Worm (Caenorhabditis elegans) whole organism, early embryonic: ENCODE data around the gene Y105C5A.1269.
A peak's percentile ranks its signal among the peaks of the same experiment; 100 is the strongest.

Experiments used
- B0310.2 ChIP-seq: sonication (generic microtip); optimal IDR thresholded peaks from 2 replicates; lab custom pipeline; 2016; ENCODE audit warnings: mild to moderate bottlenecking, missing genetic modification characterization, missing compliant biosample characterization
- F13C5.2 ChIP-seq: sonication (generic microtip); optimal IDR thresholded peaks from 2 replicates; lab custom pipeline; 2017; ENCODE audit warnings: mild to moderate bottlenecking, missing genetic modification characterization, inconsistent platforms, missing compliant biosample characterization
- aly-1 ChIP-seq: sonication (generic microtip); optimal IDR thresholded peaks from 2 replicates; lab custom pipeline; 2016; ENCODE audit warnings: missing genetic modification characterization, missing compliant biosample characterization
- ama-1 ChIP-seq: fragments of 150-350 bp; optimal IDR thresholded peaks from 2 replicates; lab custom pipeline; 2014
- ceh-13 ChIP-seq: fragments of 200-800 bp; sonication (Bioruptor generic); optimal IDR thresholded peaks from 2 replicates; lab custom pipeline; 2018; ENCODE audit warnings: mild to moderate bottlenecking, missing genetic modification characterization, missing compliant biosample characterization
- ceh-36 ChIP-seq: sonication (generic microtip); optimal IDR thresholded peaks from 2 replicates; lab custom pipeline; 2016; ENCODE audit warnings: missing genetic modification characterization, inconsistent platforms, missing compliant biosample characterization
- ets-7 ChIP-seq: sonication (generic microtip); optimal IDR thresholded peaks from 2 replicates; lab custom pipeline; 2016; ENCODE audit warnings: missing genotype, missing genetic modification characterization, missing compliant biosample characterization
- flt-1 ChIP-seq: fragments of 200-800 bp; sonication (Bioruptor generic); IDR thresholded peaks from 2 replicates; pipeline ENCODE4 v1.3.6; 2022; ENCODE audit warnings: missing genetic modification characterization, missing compliant biosample characterization
- hmbx-1 ChIP-seq: sonication (generic microtip); optimal IDR thresholded peaks from 2 replicates; lab custom pipeline; 2016; ENCODE audit warnings: mild to moderate bottlenecking, missing genetic modification characterization, missing compliant biosample characterization
- hmg-4 ChIP-seq: fragments of 200-800 bp; sonication (Bioruptor generic); optimal IDR thresholded peaks from 2 replicates; lab custom pipeline; 2018; ENCODE audit warnings: mild to moderate bottlenecking, missing genetic modification characterization, missing compliant biosample characterization
- hnd-1 ChIP-seq: sonication (generic microtip); optimal IDR thresholded peaks from 2 replicates; lab custom pipeline; 2016; ENCODE audit warnings: missing genetic modification characterization, missing compliant biosample characterization
- pes-1 ChIP-seq: fragments of 200-800 bp; sonication (Bioruptor generic); IDR thresholded peaks from 2 replicates; pipeline ENCODE4 v1.3.6; 2022; ENCODE audit warnings: missing genetic modification reagents, missing genetic modification characterization, missing compliant biosample characterization
- scrt-1 ChIP-seq: fragments of 200-800 bp; sonication (Bioruptor generic); IDR thresholded peaks from 2 replicates; pipeline ENCODE4 v1.3.6; 2022; ENCODE audit warnings: missing genetic modification characterization, missing compliant biosample characterization
- sea-1 ChIP-seq: fragments of 200-800 bp; sonication (Bioruptor generic); conservative IDR thresholded peaks from 2 replicates; pipeline ENCODE4 v1.3.6; 2022; ENCODE audit warnings: missing genetic modification characterization, missing compliant biosample characterization
- tbx-11 ChIP-seq: fragments of 200-800 bp; sonication (Bioruptor generic); IDR thresholded peaks from 2 replicates; pipeline ENCODE4 v1.3.6; 2022; ENCODE audit warnings: missing genetic modification characterization, missing compliant biosample characterization
- tbx-37 ChIP-seq: fragments of 200-800 bp; sonication (Bioruptor generic); conservative IDR thresholded peaks from 2 replicates; pipeline ENCODE4 v1.3.6; 2022; ENCODE audit warnings: missing genetic modification reagents, missing genetic modification characterization, missing compliant biosample characterization
- tra-4 ChIP-seq: sonication (generic microtip); optimal IDR thresholded peaks from 2 replicates; lab custom pipeline; 2017; ENCODE audit warnings: missing genetic modification characterization, missing compliant biosample characterization

The Y105C5A.1269 gene

DNA sequence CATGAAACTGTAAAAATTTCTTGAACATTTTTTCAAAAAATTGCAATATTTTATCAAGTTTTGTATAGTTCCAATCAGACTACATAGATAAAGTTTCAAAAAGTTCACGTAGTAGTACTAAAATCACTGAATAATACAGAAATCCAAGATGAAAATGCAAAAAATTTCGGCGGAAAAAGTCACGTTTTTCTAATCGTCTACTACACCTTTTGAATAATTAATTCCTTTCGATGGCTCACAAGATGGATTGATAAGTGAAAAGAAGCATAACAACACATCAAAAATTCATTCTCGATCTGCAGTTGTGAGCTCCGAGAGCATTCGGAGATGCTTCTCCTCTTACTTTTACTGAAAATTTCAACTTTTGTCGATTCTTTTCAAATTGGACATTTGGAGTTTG, 25.4 kb downstream of the Y105C5A.1269 start, which contains the start of gene gcy-25:
Gene gcy-25 (plus strand): TSS at position 301 of the 400 bp plus-strand sequence.
- TF ChIP-seq scrt-1 (no peak), hmg-4 (GFP tag; lab: Kevin White, UChicago) (no peak), ceh-13 (GFP tag; lab: Kevin White, UChicago) (no peak), ama-1 (no peak), tra-4 (tag; lab: Kevin White, UChicago) (no peak), tbx-37 (no peak), ets-7 (tag; lab: Kevin White, UChicago) (no peak), hmbx-1 (no peak), pes-1 (GFP tag; lab: Robert Waterston, UW) (no peak), tbx-11 (GFP tag; lab: Robert Waterston, UW) (no peak), sea-1 (GFP tag; lab: Robert Waterston, UW) (no peak), aly-1 (tag; lab: Kevin White, UChicago) (no peak), B0310.2 (tag; lab: Kevin White, UChicago) (no peak), flt-1 (GFP tag; lab: Robert Waterston, UW) (no peak), F13C5.2 (tag; lab: Kevin White, UChicago) (no peak), ceh-36 (tag; lab: Kevin White, UChicago) (no peak), hnd-1 (tag; lab: Kevin White, UChicago) (no peak)

DNA sequence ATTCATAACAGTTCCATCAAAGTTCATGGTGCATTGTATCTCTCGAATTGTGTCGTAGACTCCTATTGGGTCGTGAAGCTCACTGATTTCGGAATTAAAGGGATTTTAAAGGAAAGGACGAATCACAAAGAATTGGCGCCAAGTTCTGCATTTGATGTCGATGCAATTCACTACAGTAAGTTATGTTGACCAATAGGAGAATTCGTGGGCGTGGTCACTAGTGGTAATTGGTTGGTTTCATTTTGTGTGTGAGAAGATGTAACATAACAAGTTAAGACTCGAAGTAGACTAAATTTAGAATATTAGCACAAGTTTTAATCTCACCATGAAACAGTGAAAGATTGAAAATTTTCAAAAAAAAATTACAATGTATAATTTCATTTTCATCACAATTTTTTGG, 31.1 kb downstream of the Y105C5A.1269 start:
- no peak for TF ChIP-seq B0310.2 (tag; lab: Kevin White, UChicago)
- TF ChIP-seq F13C5.2 (tag; lab: Kevin White, UChicago) = no peak
- no peak for TF ChIP-seq hmg-4 (GFP tag; lab: Kevin White, UChicago)
- no peak for TF ChIP-seq tbx-11 (GFP tag; lab: Robert Waterston, UW)
- no peak for TF ChIP-seq sea-1 (GFP tag; lab: Robert Waterston, UW)
- no peak for TF ChIP-seq aly-1 (tag; lab: Kevin White, UChicago)
- TF ChIP-seq tra-4 (tag; lab: Kevin White, UChicago) = no peak
- TF ChIP-seq hnd-1 (tag; lab: Kevin White, UChicago) = no peak
- no peak for TF ChIP-seq pes-1 (GFP tag; lab: Robert Waterston, UW)
- TF ChIP-seq flt-1 (GFP tag; lab: Robert Waterston, UW) = no peak
- TF ChIP-seq hmbx-1 = no peak
- no peak for TF ChIP-seq ets-7 (tag; lab: Kevin White, UChicago)
- TF ChIP-seq ceh-13 (GFP tag; lab: Kevin White, UChicago) = no peak
- TF ChIP-seq ama-1 = no peak
- no peak for TF ChIP-seq tbx-37
- TF ChIP-seq ceh-36 (tag; lab: Kevin White, UChicago) = no peak

DNA sequence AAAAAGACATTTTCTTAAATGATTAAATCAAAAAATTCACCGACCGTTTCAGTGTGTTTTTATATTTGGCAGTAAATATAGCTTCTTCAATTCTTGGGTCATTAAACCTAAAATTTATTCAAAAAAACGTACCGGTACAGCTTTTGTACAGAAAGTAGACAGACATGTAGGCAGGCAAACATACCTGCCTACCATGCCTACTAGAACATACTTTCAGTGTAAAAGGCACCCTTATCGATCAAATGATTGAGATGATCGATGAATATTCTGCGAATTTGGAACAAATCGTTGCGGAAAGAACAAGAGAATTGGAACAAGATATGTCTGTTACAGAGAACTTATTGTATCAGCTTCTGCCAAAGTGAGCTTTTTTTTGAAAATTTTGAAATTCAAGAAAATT, 32.9 kb downstream of the Y105C5A.1269 start:
- no peak for TF ChIP-seq flt-1 (GFP tag; lab: Robert Waterston, UW)
- TF ChIP-seq B0310.2 (tag; lab: Kevin White, UChicago) = no peak
- no peak for TF ChIP-seq ets-7 (tag; lab: Kevin White, UChicago)
- no peak for TF ChIP-seq tbx-11 (GFP tag; lab: Robert Waterston, UW)
- no peak for TF ChIP-seq ama-1
- no peak for TF ChIP-seq scrt-1
- TF ChIP-seq pes-1 (GFP tag; lab: Robert Waterston, UW) = no peak
- no peak for TF ChIP-seq F13C5.2 (tag; lab: Kevin White, UChicago)
- TF ChIP-seq hmg-4 (GFP tag; lab: Kevin White, UChicago) = no peak
- TF ChIP-seq hnd-1 (tag; lab: Kevin White, UChicago) = no peak
- no peak for TF ChIP-seq ceh-36 (tag; lab: Kevin White, UChicago)
- no peak for TF ChIP-seq tra-4 (tag; lab: Kevin White, UChicago)
- no peak for TF ChIP-seq ceh-13 (GFP tag; lab: Kevin White, UChicago)

DNA sequence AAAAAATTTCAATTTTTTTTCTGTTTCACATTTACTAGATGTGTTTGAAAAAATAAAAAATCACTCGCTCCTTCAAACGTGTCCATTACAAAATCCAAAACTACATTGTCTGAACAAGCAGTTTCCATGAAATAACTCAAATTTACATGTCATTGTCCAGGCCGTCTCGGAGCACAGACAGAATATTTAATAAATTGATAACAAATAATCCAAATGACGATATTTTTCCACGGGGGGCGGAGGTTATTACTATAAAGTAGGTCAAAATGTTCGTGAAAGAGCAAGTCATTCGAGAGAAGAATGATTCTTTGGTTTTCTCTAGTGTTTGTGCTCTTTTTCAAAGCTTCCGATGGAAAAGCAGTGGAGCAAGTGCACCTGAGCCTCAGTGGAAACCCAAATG, 36.7 kb downstream of the Y105C5A.1269 start, which contains the start of gene Y105C5B.3:
Gene Y105C5B.3 (plus strand): TSS at position 301 of the 400 bp plus-strand sequence.
- TF ChIP-seq hmbx-1 = no peak
- no peak for TF ChIP-seq pes-1 (GFP tag; lab: Robert Waterston, UW)
- TF ChIP-seq tbx-37 = no peak
- no peak for TF ChIP-seq flt-1 (GFP tag; lab: Robert Waterston, UW)
- no peak for TF ChIP-seq ets-7 (tag; lab: Kevin White, UChicago)
- no peak for TF ChIP-seq F13C5.2 (tag; lab: Kevin White, UChicago)
- TF ChIP-seq scrt-1 = no peak
- TF ChIP-seq ceh-13 (GFP tag; lab: Kevin White, UChicago) = no peak
- no peak for TF ChIP-seq tbx-11 (GFP tag; lab: Robert Waterston, UW)
- no peak for TF ChIP-seq hnd-1 (tag; lab: Kevin White, UChicago)
- no peak for TF ChIP-seq ama-1
- TF ChIP-seq ceh-36 (tag; lab: Kevin White, UChicago) = no peak
- no peak for TF ChIP-seq sea-1 (GFP tag; lab: Robert Waterston, UW)
- TF ChIP-seq aly-1 (tag; lab: Kevin White, UChicago) = no peak
- no peak for TF ChIP-seq tra-4 (tag; lab: Kevin White, UChicago)
- no peak for TF ChIP-seq B0310.2 (tag; lab: Kevin White, UChicago)
- no peak for TF ChIP-seq hmg-4 (GFP tag; lab: Kevin White, UChicago)

DNA sequence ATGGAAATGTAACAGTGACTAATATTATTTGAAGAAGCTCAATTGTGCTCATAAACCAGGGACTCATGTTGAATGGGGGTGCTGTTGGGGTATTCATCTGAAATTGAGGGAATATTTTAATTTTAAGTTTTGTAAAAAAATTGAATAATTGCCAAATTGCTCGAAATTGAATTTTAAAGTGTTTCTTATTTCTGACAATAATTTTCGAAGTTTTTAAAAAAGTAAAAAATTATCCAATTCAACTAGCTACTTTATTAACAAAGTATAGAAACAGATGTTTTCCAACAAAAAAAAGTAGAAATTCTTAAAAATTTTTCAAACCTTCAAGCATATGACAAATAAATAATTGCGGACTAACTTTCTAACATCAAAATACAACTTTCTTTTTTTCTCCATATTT, 46.9 kb downstream of the Y105C5A.1269 start, which contains the start of gene srv-14:
Gene srv-14 (minus strand): TSS at position 101 of the 400 bp plus-strand sequence.
- TF ChIP-seq ceh-13 (GFP tag; lab: Kevin White, UChicago) (no peak), hmg-4 (GFP tag; lab: Kevin White, UChicago) (no peak), ama-1 (no peak)

DNA sequence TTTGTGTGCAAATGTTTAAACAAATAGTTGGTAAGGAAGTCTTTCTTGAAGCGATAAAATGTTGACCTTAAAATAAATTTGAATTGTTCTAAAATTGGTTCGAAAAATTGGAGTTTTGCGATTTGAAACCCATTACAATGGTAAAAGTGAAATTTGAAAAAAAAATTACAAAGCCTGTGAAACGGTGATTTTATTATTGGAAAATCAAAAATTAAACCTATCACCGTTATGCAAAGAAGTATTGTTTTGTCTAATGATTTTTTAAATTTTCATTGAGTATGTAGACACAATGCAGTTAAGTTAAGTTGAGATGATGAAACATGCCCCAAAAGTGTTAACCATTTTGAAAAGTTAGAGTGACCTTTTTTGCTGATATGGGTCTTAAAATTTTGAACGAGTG, 47.6 kb downstream of the Y105C5A.1269 start:
- no peak for TF ChIP-seq tra-4 (tag; lab: Kevin White, UChicago)
- TF ChIP-seq flt-1 (GFP tag; lab: Robert Waterston, UW) = no peak
- TF ChIP-seq sea-1 (GFP tag; lab: Robert Waterston, UW) = no peak
- TF ChIP-seq scrt-1 = no peak
- TF ChIP-seq ceh-36 (tag; lab: Kevin White, UChicago) = no peak
- TF ChIP-seq B0310.2 (tag; lab: Kevin White, UChicago) = no peak
- TF ChIP-seq ceh-13 (GFP tag; lab: Kevin White, UChicago) = no peak
- TF ChIP-seq ets-7 (tag; lab: Kevin White, UChicago) = no peak
- no peak for TF ChIP-seq aly-1 (tag; lab: Kevin White, UChicago)
- no peak for TF ChIP-seq tbx-11 (GFP tag; lab: Robert Waterston, UW)
- TF ChIP-seq hnd-1 (tag; lab: Kevin White, UChicago) = no peak
- no peak for TF ChIP-seq ama-1

DNA sequence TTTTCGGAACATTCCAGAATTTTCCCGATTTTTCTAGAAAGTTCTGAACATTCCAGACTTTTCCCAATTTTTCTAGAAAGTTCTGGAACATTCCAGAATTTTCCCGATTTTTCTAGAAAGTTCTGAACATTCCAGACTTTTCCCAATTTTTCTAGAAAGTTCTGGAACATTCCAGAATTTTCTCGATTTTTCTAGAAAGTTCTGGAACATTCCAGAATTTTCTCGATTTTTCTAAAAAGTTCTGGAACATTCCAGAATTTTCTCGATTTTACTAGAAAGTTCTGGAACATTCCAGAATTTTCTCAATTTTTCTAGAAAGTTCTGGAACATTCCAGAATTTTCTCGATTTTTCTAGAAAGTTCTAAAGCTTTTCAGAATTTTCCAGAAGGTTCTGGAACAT, 48.7 kb downstream of the Y105C5A.1269 start:
- TF ChIP-seq pes-1 (GFP tag; lab: Robert Waterston, UW) = peak; percentile 93
- TF ChIP-seq tbx-37 = peak; percentile 76
- TF ChIP-seq flt-1 (GFP tag; lab: Robert Waterston, UW) = peak; percentile 93
